Worm (Caenorhabditis elegans) whole organism, L4 larva: ENCODE results near the gene C13C4.8.

Experiments used
- F10B5.3 ChIP-seq: sonication (generic microtip); optimal IDR thresholded peaks from 2 replicates; lab custom pipeline; 2016; ENCODE audit warnings: mild to moderate bottlenecking, missing genetic modification characterization, missing compliant biosample characterization
- F26F4.8 ChIP-seq: fragments of 200-800 bp; sonication (Bioruptor generic); conservative IDR thresholded peaks from 2 replicates; pipeline ENCODE4 v1.3.6; 2022; ENCODE audit warnings: missing genetic modification characterization, missing compliant biosample characterization
- T26A8.4 ChIP-seq: fragments of 200-800 bp; sonication (Bioruptor generic); IDR thresholded peaks from 2 replicates; pipeline ENCODE4 v1.3.6; 2022; ENCODE audit warnings: missing genetic modification characterization, missing compliant biosample characterization
- Y75B8A.6 ChIP-seq: fragments of 200-800 bp; sonication (Bioruptor generic); IDR thresholded peaks from 2 replicates; pipeline ENCODE4 v1.3.6; 2022; ENCODE audit warnings: missing genetic modification reagents, missing genetic modification characterization, missing compliant biosample characterization
- ZK337.2 ChIP-seq: fragments of 200-800 bp; sonication (Bioruptor generic); IDR thresholded peaks from 2 replicates; pipeline ENCODE4 v1.3.6; 2022; ENCODE audit warnings: missing genetic modification reagents, missing genetic modification characterization, missing compliant biosample characterization
- ceh-20 ChIP-seq: fragments of 200-800 bp; sonication (Bioruptor generic); IDR thresholded peaks from 2 replicates; pipeline ENCODE4 v1.3.6; 2022; ENCODE audit warnings: missing genetic modification reagents, missing genetic modification characterization, missing compliant biosample characterization
- ceh-32 ChIP-seq: sonication (generic microtip); optimal IDR thresholded peaks from 2 replicates; lab custom pipeline; 2016; ENCODE audit warnings: mild to moderate bottlenecking, missing genetic modification characterization, missing compliant biosample characterization; ENCODE audit not compliant: poor library complexity
- daf-16 ChIP-seq, 3 experiments: sonication (generic microtip); optimal IDR thresholded peaks; 2 replicates each; lab custom pipeline; 2016 to 2017; ENCODE audit warnings: missing genetic modification characterization in 3 of 3, missing genetic modification reagents in 3 of 3, mild to moderate bottlenecking in 2 of 3, missing compliant biosample characterization in 2 of 3, missing biosample characterization in 1 of 3, moderate library complexity in 1 of 3
- dmd-6 ChIP-seq: fragments of 200-800 bp; sonication (Bioruptor generic); IDR thresholded peaks from 2 replicates; pipeline ENCODE4 v1.3.6; 2022; ENCODE audit warnings: missing genetic modification reagents, missing genetic modification characterization, missing compliant biosample characterization
- dmd-9 ChIP-seq: fragments of 200-800 bp; sonication (Bioruptor generic); IDR thresholded peaks from 2 replicates; pipeline ENCODE4 v1.3.6; 2022; ENCODE audit warnings: missing genetic modification reagents, missing genetic modification characterization, missing compliant biosample characterization
- dve-1 ChIP-seq: sonication (generic microtip); optimal IDR thresholded peaks from 2 replicates; lab custom pipeline; 2017; ENCODE audit warnings: antibody characterized with exemption, mild to moderate bottlenecking, missing genetic modification characterization, missing compliant biosample characterization; ENCODE audit not compliant: insufficient read depth
- egl-27 ChIP-seq: sonication (generic microtip); optimal IDR thresholded peaks from 3 replicates; lab custom pipeline; 2017; ENCODE audit warnings: missing biosample characterization, missing genetic modification reagents, missing genetic modification characterization
- fkh-10 ChIP-seq: fragments of 150-350 bp; optimal IDR thresholded peaks from 2 replicates; lab custom pipeline; 2014; ENCODE audit warnings: missing biosample characterization, missing genetic modification reagents, missing genetic modification characterization
- hlh-11 ChIP-seq: fragments of 200-800 bp; sonication (Bioruptor generic); optimal IDR thresholded peaks from 2 replicates; lab custom pipeline; 2018; ENCODE audit warnings: mild to moderate bottlenecking, missing genetic modification characterization, missing compliant biosample characterization
- hmg-1.1 ChIP-seq: fragments of 200-800 bp; sonication (Bioruptor generic); IDR thresholded peaks from 2 replicates; pipeline ENCODE4 v1.3.6; 2022; ENCODE audit warnings: missing genetic modification reagents, missing genetic modification characterization, missing compliant biosample characterization
- lin-15B ChIP-seq: fragments of 150-350 bp; sonication (generic microtip); optimal IDR thresholded peaks from 3 replicates; lab custom pipeline; 2014; ENCODE audit warnings: missing biosample characterization, missing genetic modification characterization
- lin-38 ChIP-seq: fragments of 200-800 bp; sonication (Bioruptor generic); IDR thresholded peaks from 2 replicates; pipeline ENCODE4 v1.3.6; 2022; ENCODE audit warnings: missing genetic modification reagents, missing genetic modification characterization, missing compliant biosample characterization
- lin-39 ChIP-seq: fragments of 150-350 bp; optimal IDR thresholded peaks from 2 replicates; lab custom pipeline; 2014; ENCODE audit warnings: missing biosample characterization, missing genetic modification reagents, missing genetic modification characterization
- lir-3 ChIP-seq: sonication (generic microtip); optimal IDR thresholded peaks from 2 replicates; lab custom pipeline; 2016; ENCODE audit warnings: mild to moderate bottlenecking, missing genetic modification characterization, missing compliant biosample characterization
- lsy-2 ChIP-seq, 2 experiments: fragments of 150-350 bp in 1 of 2; sonication (generic microtip) in 1 of 2; optimal IDR thresholded peaks; 2 replicates each; lab custom pipeline; 2014 to 2017; ENCODE audit warnings: missing biosample characterization in 2 of 2, missing genetic modification characterization in 2 of 2
- mdl-1 ChIP-seq, 2 experiments: fragments of 150-350 bp in 1 of 2; sonication (generic microtip) in 1 of 2; optimal IDR thresholded peaks; 2 replicates each; lab custom pipeline; 2014 to 2017; ENCODE audit warnings: missing biosample characterization in 2 of 2, missing genetic modification characterization in 2 of 2
- mdt-29 ChIP-seq: fragments of 200-800 bp; sonication (Bioruptor generic); IDR thresholded peaks from 2 replicates; pipeline ENCODE4 v1.3.6; 2022; ENCODE audit warnings: missing genetic modification reagents, missing genetic modification characterization, missing compliant biosample characterization
- mes-2 ChIP-seq: sonication (generic microtip); optimal IDR thresholded peaks from 2 replicates; lab custom pipeline; 2016; ENCODE audit warnings: missing genotype, mild to moderate bottlenecking, missing genetic modification characterization, missing compliant biosample characterization; ENCODE audit not compliant: poor library complexity, severe bottlenecking
- mxl-3 ChIP-seq: fragments of 200-800 bp; sonication (Bioruptor generic); optimal IDR thresholded peaks from 2 replicates; lab custom pipeline; 2018; ENCODE audit warnings: mild to moderate bottlenecking, missing genetic modification characterization, missing compliant biosample characterization
- nhr-237 ChIP-seq: sonication (generic microtip); optimal IDR thresholded peaks from 2 replicates; lab custom pipeline; 2017; ENCODE audit warnings: missing biosample characterization, missing genetic modification characterization
- nhr-25 ChIP-seq: sonication (generic microtip); optimal IDR thresholded peaks from 2 replicates; lab custom pipeline; 2017; ENCODE audit warnings: missing genetic modification characterization, mild to moderate bottlenecking, missing compliant biosample characterization, antibody characterized with exemption, moderate library complexity, borderline replicate concordance; ENCODE audit not compliant: insufficient read depth
- nhr-28 ChIP-seq: fragments of 150-350 bp; optimal IDR thresholded peaks from 2 replicates; lab custom pipeline; 2014; ENCODE audit warnings: missing biosample characterization, missing genetic modification characterization
- nhr-41 ChIP-seq: fragments of 200-800 bp; sonication (Bioruptor generic); IDR thresholded peaks from 2 replicates; pipeline ENCODE4 v1.3.6; 2022; ENCODE audit warnings: missing genetic modification reagents, missing genetic modification characterization, missing compliant biosample characterization
- nhr-48 ChIP-seq: sonication (generic microtip); optimal IDR thresholded peaks from 2 replicates; lab custom pipeline; 2016; ENCODE audit warnings: mild to moderate bottlenecking, missing genetic modification characterization, missing compliant biosample characterization
- nhr-6 ChIP-seq: fragments of 150-350 bp; optimal IDR thresholded peaks from 2 replicates; lab custom pipeline; 2014; ENCODE audit warnings: missing biosample characterization, missing genetic modification characterization
- nhr-77 ChIP-seq: fragments of 150-350 bp; optimal IDR thresholded peaks from 2 replicates; lab custom pipeline; 2014; ENCODE audit warnings: missing biosample characterization, missing genetic modification characterization
- pha-4 ChIP-seq, 2 experiments: fragments of 150-350 bp in 1 of 2; fragments of 200-800 bp in 1 of 2; sonication (Bioruptor generic) in 1 of 2; IDR thresholded peaks in 1 of 2; optimal IDR thresholded peaks in 1 of 2; 2 replicates each; pipeline versions ENCODE4 v1.3.6 to Lab custom; 2014 to 2022; ENCODE audit warnings: missing genetic modification characterization in 2 of 2, missing genetic modification reagents in 2 of 2, missing biosample characterization in 1 of 2, missing compliant biosample characterization in 1 of 2
- php-3 ChIP-seq: fragments of 200-800 bp; sonication (Bioruptor generic); IDR thresholded peaks from 2 replicates; pipeline ENCODE4 v1.3.6; 2022; ENCODE audit warnings: missing genetic modification reagents, missing genetic modification characterization, missing compliant biosample characterization
- skn-1 ChIP-seq: fragments of 150-350 bp; optimal IDR thresholded peaks from 2 replicates; lab custom pipeline; 2014; ENCODE audit warnings: missing biosample characterization, missing genetic modification characterization
- snpc-4 ChIP-seq: fragments of 150-350 bp; optimal IDR thresholded peaks from 2 replicates; lab custom pipeline; 2014; ENCODE audit warnings: missing biosample characterization, missing genetic modification characterization
- spr-1 ChIP-seq: sonication (generic microtip); optimal IDR thresholded peaks from 2 replicates; lab custom pipeline; 2016; ENCODE audit warnings: mild to moderate bottlenecking, missing genetic modification characterization, missing compliant biosample characterization
- tag-97 ChIP-seq: fragments of 200-800 bp; sonication (Bioruptor generic); IDR thresholded peaks from 2 replicates; pipeline ENCODE4 v1.3.6; 2022; ENCODE audit warnings: missing genetic modification characterization, missing compliant biosample characterization
- tra-1 ChIP-seq: fragments of 200-800 bp; sonication (Bioruptor generic); IDR thresholded peaks from 2 replicates; pipeline ENCODE4 v1.3.6; 2022; ENCODE audit warnings: missing genetic modification reagents, missing genetic modification characterization, missing compliant biosample characterization
- unc-39 ChIP-seq: sonication (generic microtip); optimal IDR thresholded peaks from 2 replicates; lab custom pipeline; 2017; ENCODE audit warnings: missing biosample characterization, missing genetic modification characterization
- unc-62 ChIP-seq, 3 experiments: fragments of 150-350 bp in 1 of 3; sonication (generic microtip); optimal IDR thresholded peaks in 2 of 3; peaks in 1 of 3; 1 replicate in 1 of 3; 2 replicates in 2 of 3; lab custom pipeline; 2014 to 2017; ENCODE audit warnings: missing biosample characterization in 3 of 3, missing genetic modification characterization in 3 of 3, missing genetic modification reagents in 3 of 3, missing genotype in 1 of 3
- zip-11 ChIP-seq: fragments of 200-800 bp; sonication (Bioruptor generic); IDR thresholded peaks from 2 replicates; pipeline ENCODE4 v1.3.6; 2022; ENCODE audit warnings: missing genetic modification characterization, missing compliant biosample characterization

The C13C4.8 gene

DNA sequence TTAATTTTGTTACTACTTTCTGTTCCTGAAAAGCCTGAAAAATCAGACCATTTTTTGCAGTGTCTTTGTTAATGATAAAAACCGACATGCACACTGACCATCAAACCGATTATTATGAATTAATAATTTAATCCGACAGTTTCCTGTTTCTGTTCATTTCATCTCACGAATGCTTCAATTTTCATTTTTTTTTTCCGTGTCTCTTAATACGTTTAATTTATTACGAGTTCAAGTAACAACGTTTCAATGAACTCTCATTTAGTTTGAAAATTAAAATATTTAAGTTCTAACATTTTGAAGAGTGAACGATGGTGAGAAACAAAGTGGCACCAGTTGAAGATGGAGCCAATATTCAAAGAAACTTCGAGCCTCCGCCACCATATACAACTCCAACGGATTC is 3.1 kb upstream of the C13C4.8 start, which contains the start of gene spin-1:
Gene spin-1, plus strand, starts transcription at position 301 of the 400 bp plus-strand sequence.
- TF ChIP-seq ZK337.2 (GFP tag; lab: Robert Waterston, UW) (no peak), lsy-2 (tag; optimal IDR thresholded peaks at IDR 0.05; lab: Kevin White, UChicago) (no peak), skn-1 (tag; lab: Kevin White, UChicago) (no peak), dmd-9 (GFP tag; lab: Robert Waterston, UW) (no peak), tra-1 (no peak), mdt-29 (GFP tag; lab: Robert Waterston, UW) (no peak), unc-39 (no peak), snpc-4 (no peak), F10B5.3 (tag; lab: Kevin White, UChicago) (no peak), nhr-41 (GFP tag; lab: Robert Waterston, UW) (no peak), ceh-20 (GFP tag; lab: Robert Waterston, UW) (no peak), F26F4.8 (no peak), lin-15B (tag; lab: Kevin White, UChicago) (no peak), lin-38 (GFP tag; lab: Robert Waterston, UW) (no peak), nhr-28 (tag; lab: Kevin White, UChicago) (no peak), mdl-1 (tag; optimal IDR thresholded peaks at IDR 0.05; lab: Kevin White, UChicago) (no peak), egl-27 (tag; lab: Kevin White, UChicago) (no peak), mes-2 (tag; lab: Kevin White, UChicago) (no peak), php-3 (GFP tag; lab: Robert Waterston, UW) (no peak)

DNA sequence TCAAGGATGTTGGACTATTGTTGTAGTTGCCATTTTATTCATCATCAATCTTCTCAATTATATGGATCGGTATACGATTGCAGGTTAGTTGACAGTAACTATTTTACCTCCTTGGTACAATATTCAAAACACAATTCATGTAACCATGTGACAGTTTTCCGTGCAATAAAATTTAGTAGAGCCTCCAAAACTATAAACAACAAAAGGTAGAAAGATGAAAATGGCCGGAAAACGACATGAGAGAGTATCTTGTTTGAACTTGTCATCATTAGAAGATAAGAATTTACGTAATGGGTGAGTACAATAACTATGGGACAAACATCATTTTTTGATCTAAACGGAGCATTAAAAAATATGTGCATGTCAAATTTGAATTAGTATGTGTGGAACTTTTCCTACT is 2.7 kb upstream of the C13C4.8 start:
- TF ChIP-seq nhr-77 (tag; lab: Kevin White, UChicago) (no peak), mes-2 (tag; lab: Kevin White, UChicago) (no peak), dve-1 (tag; lab: Kevin White, UChicago) (peak; percentile 38), nhr-28 (tag; lab: Kevin White, UChicago) (peak; percentile 81), php-3 (GFP tag; lab: Robert Waterston, UW) (no peak; the same call in 1 of the 2 replicates), lir-3 (tag; lab: Kevin White, UChicago) (no peak), mxl-3 (GFP tag; lab: Kevin White, UChicago) (no peak), dmd-6 (peak; percentile 75), unc-62 (GFP tag; optimal IDR thresholded peaks at IDR 0.05 in 1 of 2; lab: Kevin White, UChicago) (peak in 1 of 2 experiments; percentile 97), unc-62 (tag; optimal IDR thresholded peaks at IDR 0.05; lab: Kevin White, UChicago) (no peak), nhr-41 (GFP tag; lab: Robert Waterston, UW) (no peak), nhr-237 (tag; lab: Kevin White, UChicago) (no peak), nhr-6 (tag; lab: Kevin White, UChicago) (no peak), ceh-32 (tag; lab: Kevin White, UChicago) (no peak), nhr-25 (tag; lab: Kevin White, UChicago) (no peak), daf-16 (GFP tag; optimal IDR thresholded peaks at IDR 0.05; lab: Kevin White, UChicago) (no peak), daf-16 (tag; optimal IDR thresholded peaks at IDR 0.05; lab: Kevin White, UChicago) (peak; percentile 69), tag-97 (GFP tag; lab: Robert Waterston, UW) (no peak), snpc-4 (no peak), F10B5.3 (tag; lab: Kevin White, UChicago) (no peak), zip-11 (GFP tag; lab: Robert Waterston, UW) (no peak), lin-39 (no peak)

DNA sequence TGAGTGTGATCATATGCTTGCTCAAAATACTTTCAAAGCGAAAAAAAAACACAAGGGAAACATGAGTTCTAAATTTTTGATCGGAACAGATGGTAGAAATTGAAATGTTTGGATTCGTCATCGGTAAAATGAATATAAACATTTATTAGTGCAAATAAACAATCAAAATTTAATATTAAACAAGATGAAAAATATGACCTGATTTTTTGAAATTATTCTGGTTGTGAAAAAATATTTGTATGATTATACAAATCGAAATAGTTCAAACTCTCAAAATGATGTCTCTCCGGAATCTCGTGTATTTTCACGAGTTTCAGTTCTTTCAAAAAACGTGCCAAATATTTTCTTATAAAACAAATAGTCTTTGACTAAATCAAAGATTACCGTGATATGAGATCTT is 2.6 kb downstream of the C13C4.8 start, which contains the start of gene C13C4.7:
Gene C13C4.7, minus strand, starts transcription at position 101 of the 400 bp plus-strand sequence.
- TF ChIP-seq Y75B8A.6 (GFP tag; lab: Robert Waterston, UW) (no peak), spr-1 (tag; lab: Kevin White, UChicago) (no peak), pha-4 (GFP tag; IDR thresholded peaks at IDR 0.05; lab: Robert Waterston, UW) (no peak), pha-4 (tag; optimal IDR thresholded peaks at IDR 0.05; lab: Kevin White, UChicago) (no peak), snpc-4 (no peak), fkh-10 (no peak), T26A8.4 (GFP tag; lab: Robert Waterston, UW) (no peak), hmg-1.1 (GFP tag; lab: Robert Waterston, UW) (no peak), hlh-11 (tag; lab: Kevin White, UChicago) (no peak), nhr-48 (tag; lab: Kevin White, UChicago) (no peak), egl-27 (tag; lab: Kevin White, UChicago) (no peak)
